Worm (Caenorhabditis elegans): ENCODE results near the gene F53C3.8.

Gene F53C3.8

DNA sequence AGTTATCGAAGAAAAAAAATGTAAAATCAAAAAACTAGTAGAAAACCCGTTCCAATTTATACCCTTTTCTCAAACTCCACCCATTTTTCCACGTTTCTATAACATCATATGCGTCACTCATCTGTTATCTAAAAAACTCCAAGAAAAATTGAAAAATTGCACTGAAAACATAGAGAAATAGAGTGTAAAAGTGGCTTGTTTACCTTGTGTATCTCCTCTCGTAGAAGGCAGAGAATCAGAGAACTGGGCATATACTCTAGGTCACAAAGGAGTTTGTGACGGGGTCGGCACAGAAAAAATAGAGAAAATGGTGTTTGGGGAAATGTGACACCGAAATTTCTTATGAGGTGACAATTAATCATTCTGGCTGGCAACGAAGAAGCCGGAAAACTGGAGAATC is 20.1 kb downstream of the F53C3.8 start:
- TF ChIP-seq ztf-16 (tag; optimal IDR thresholded peaks at IDR 0.05) (no peak), elt-2 (tag; optimal IDR thresholded peaks at IDR 0.05) (peak; percentile 53)

DNA sequence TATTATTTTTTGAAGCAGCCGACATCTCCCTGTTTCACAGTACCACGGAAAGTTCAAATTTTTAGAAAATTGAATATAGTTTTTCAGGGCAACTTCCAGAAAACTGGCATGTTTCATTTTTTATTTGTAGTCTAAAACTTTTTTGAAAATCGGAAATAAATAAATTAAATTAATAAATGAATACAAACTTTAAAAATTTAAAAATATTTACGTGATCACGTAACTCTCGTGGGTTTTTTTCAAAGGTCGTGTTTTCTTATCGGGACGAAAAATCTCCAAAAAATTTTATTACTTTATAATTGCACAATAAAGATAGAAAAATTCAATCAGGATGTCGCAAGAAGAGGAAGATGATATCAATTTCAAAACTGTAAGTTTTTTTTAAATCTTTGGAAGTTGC is 20.5 kb downstream of the F53C3.8 start, which contains the start of gene F53C3.1:
Gene F53C3.1 (plus strand): TSS at position 301 of the 400 bp plus-strand sequence.
- TF ChIP-seq C08G9.2 (tag; optimal IDR thresholded peaks at IDR 0.05), result no peak
- TF ChIP-seq lim-6 (tag; optimal IDR thresholded peaks at IDR 0.05), result no peak
- no peak for TF ChIP-seq hlh-30 (tag; optimal IDR thresholded peaks at IDR 0.05; ENCODE audit: insufficient read depth)
- no peak for TF ChIP-seq fkh-6 (tag; optimal IDR thresholded peaks at IDR 0.05)
- no peak for TF ChIP-seq elt-2 (tag; optimal IDR thresholded peaks at IDR 0.05)
- no peak for TF ChIP-seq pros-1 (tag; optimal IDR thresholded peaks at IDR 0.05)
- TF ChIP-seq hlh-8 (tag; optimal IDR thresholded peaks at IDR 0.05), result no peak
- no peak for TF ChIP-seq odd-2 (tag; optimal IDR thresholded peaks at IDR 0.05)
- TF ChIP-seq ceh-31 (tag; optimal IDR thresholded peaks at IDR 0.05), result no peak
- no peak for TF ChIP-seq ref-2 (tag; optimal IDR thresholded peaks at IDR 0.05)
- TF ChIP-seq hlh-6 (tag; optimal IDR thresholded peaks at IDR 0.05), result no peak
- TF ChIP-seq npax-4 (tag; optimal IDR thresholded peaks at IDR 0.05), result no peak
- TF ChIP-seq fax-1 (tag; optimal IDR thresholded peaks at IDR 0.05), result no peak
- TF ChIP-seq sox-2 (GFP tag; IDR thresholded peaks at IDR 0.05), result no peak
- TF ChIP-seq pha-4 (tag; optimal IDR thresholded peaks at IDR 0.05), result no peak
- TF ChIP-seq ceh-45 (GFP tag; IDR thresholded peaks at IDR 0.05), result no peak
- TF ChIP-seq lin-11 (tag; optimal IDR thresholded peaks at IDR 0.05), result no peak

DNA sequence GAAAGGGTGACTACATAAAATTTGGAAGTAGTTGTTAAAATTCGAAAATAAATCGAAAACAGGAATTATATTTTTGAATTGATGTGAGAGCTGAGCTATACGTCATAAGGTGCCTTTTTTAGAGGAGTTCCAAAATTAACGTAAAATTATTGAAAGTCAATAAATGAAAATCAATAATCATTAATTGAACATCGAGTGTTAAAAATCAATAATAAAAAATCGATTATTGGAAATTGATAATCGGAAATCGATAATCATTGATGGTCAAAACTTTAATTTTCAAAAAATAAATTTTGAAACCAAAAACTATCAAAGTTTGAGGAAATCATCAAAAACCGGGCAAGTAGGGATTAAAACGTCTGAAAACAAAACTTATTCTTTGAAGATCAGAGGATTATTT is 22.4 kb downstream of the F53C3.8 start:
- TF ChIP-seq T23F11.4 (GFP tag; optimal IDR thresholded peaks at IDR 0.05) (no peak), nfya-1 (tag; optimal IDR thresholded peaks at IDR 0.05) (no peak), pag-3 (tag; optimal IDR thresholded peaks at IDR 0.05; ENCODE audit: borderline replicate concordance) (no peak), ceh-6 (GFP tag; optimal IDR thresholded peaks at IDR 0.05) (no peak), ceh-45 (GFP tag; IDR thresholded peaks at IDR 0.05) (no peak), madf-2 (tag; optimal IDR thresholded peaks at IDR 0.05) (no peak)

DNA sequence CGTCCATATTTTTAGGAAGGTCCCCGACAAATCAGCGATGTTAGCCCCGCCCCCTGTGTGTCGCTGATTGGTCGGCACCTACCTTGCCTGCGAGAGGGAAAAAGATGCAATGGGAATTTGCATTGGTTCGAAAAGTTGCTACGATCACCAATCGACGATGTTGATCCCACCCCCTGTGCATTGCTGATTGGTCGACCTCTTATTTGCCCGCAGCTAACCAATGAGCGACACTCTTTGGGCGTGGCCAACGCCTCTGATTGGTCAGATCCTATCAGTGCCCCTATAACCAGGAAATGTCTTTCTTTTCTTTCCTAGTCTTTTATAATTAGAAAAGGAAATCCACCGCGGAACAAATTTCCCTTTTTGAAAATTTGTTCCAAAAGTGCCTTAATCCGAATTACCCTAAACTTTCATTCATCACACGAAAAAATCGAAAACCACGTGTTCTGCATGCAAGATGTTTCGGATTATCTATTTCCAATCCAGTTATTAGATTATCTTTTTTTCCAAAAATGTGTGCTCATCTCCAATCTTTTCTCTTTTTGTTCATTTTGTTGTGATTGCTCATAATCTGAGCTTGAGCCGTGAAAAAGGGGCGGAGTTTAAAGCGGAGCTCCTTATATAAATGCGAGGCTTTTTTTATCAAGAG is 26.9 kb downstream of the F53C3.8 start:
- TF ChIP-seq unc-86 (tag; optimal IDR thresholded peaks at IDR 0.05) (no peak), ceh-14 (tag; optimal IDR thresholded peaks at IDR 0.05) (no peak), fax-1 (tag; optimal IDR thresholded peaks at IDR 0.05) (no peak), nfya-1 (tag; optimal IDR thresholded peaks at IDR 0.05) (peak; percentile 92), npax-4 (tag; optimal IDR thresholded peaks at IDR 0.05) (no peak), ets-4 (tag; optimal IDR thresholded peaks at IDR 0.05) (no peak), sox-2 (GFP tag; IDR thresholded peaks at IDR 0.05) (no peak)

DNA sequence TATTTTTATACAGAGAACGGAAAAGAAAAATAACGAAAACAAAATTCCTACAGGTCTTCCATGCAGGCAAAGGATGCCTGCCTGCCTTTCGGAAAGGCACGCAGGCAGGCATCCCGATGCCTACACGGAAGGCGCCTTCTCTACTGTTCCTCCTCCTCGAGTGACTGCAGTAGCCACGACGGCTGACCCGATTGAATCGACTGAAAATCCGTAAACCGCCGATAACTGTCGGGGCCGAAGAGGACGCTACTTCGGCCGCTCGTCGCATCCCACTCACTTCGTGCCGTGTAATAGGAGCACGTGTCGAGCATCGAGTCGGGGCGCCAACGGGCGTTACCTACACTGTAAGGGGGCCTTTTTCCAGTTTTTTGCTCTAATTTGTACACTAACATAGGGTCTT is 29.4 kb downstream of the F53C3.8 start:
- no peak for TF ChIP-seq ceh-31 (tag; optimal IDR thresholded peaks at IDR 0.05)

DNA sequence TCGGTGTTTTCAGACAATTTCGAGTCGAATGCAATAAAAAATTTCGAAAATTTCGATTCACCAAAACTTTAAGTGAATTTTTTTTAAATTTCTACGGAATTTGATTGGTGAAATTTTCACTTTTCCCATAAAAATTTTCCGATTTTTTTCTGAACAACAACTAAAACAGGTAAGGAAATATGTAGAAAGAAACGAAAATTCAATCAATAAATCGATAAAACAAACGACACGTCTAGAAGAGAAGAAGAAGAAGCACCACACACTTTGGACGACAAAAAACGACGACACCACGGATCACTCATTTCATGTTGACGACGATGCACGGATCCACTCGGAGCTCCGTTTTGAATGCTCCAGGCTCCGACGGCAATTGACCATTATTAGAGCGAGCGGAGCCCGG is 31.5 kb downstream of the F53C3.8 start:
- TF ChIP-seq elt-4 (tag; optimal IDR thresholded peaks at IDR 0.05), result no peak
- TF ChIP-seq hlh-6 (tag; optimal IDR thresholded peaks at IDR 0.05), result no peak
- TF ChIP-seq ceh-22 (tag; optimal IDR thresholded peaks at IDR 0.05), result no peak
- no peak for TF ChIP-seq ceh-45 (GFP tag; IDR thresholded peaks at IDR 0.05)
- TF ChIP-seq lim-6 (tag; optimal IDR thresholded peaks at IDR 0.05), result no peak
- no peak for TF ChIP-seq pqm-1 (tag; optimal IDR thresholded peaks at IDR 0.05)
- TF ChIP-seq tbx-2 (tag; optimal IDR thresholded peaks at IDR 0.05), result no peak
- no peak for TF ChIP-seq unc-86 (tag; optimal IDR thresholded peaks at IDR 0.05)

All from whole organism, late embryonic.